Fruit fly (Drosophila melanogaster): ENCODE results near the gene CG8353.
A peak's percentile ranks its signal among the peaks of the same experiment; 100 is the strongest.

Gene CG8353

dm6 chr2L:8213987-8214386, at the start of gene CG8353:
TSS of gene CG8353 (plus strand) at chr2L:8214045.
- TF ChIP-seq CG17801 (GFP tag; optimal IDR thresholded peaks at IDR 0.05; ENCODE audit: partially characterized antibody): no peak

DNA sequence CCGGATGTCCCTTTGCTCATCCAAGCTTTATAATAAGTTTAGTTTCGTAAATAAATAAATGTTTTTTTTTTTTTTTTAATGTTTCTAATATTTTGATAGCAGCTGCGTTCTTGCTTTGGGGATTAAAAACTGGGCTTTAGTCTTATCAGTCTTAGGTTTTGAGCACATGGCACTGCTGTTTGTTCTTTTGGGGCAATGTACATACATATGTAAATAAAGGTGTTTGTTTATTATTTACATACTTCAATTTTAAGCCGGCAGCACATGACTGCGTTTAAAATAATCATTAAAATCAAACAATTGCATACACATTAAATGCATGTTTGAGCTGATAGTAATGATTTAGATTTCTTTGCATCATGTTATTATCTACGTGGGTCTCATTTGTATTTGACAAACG, 49.6 kb upstream of the CG8353 start:
- no peak for TF ChIP-seq CG17801 (GFP tag; optimal IDR thresholded peaks at IDR 0.05; ENCODE audit: partially characterized antibody)

- TF ChIP-seq CG17801 (GFP tag; optimal IDR thresholded peaks at IDR 0.05; ENCODE audit: partially characterized antibody): no peak
These were observed 47.9 kb upstream of the CG8353 start for dm6 chr2L:8165800-8166576.

- no peak for TF ChIP-seq CG17801 (GFP tag; optimal IDR thresholded peaks at IDR 0.05; ENCODE audit: partially characterized antibody)
These were observed 45.8 kb upstream of the CG8353 start for dm6 chr2L:8168075-8168474.

- no peak for TF ChIP-seq CG17801 (GFP tag; optimal IDR thresholded peaks at IDR 0.05; ENCODE audit: partially characterized antibody)
These were observed 43.2 kb upstream of the CG8353 start for dm6 chr2L:8170600-8171182.

- TF ChIP-seq CG17801 (GFP tag; optimal IDR thresholded peaks at IDR 0.05; ENCODE audit: partially characterized antibody): no peak
These were observed 42.3 kb upstream of the CG8353 start for dm6 chr2L:8171544-8171943.

- no peak for TF ChIP-seq CG17801 (GFP tag; optimal IDR thresholded peaks at IDR 0.05; ENCODE audit: partially characterized antibody)
These were observed 28.8 kb upstream of the CG8353 start for dm6 chr2L:8185008-8185407.

DNA sequence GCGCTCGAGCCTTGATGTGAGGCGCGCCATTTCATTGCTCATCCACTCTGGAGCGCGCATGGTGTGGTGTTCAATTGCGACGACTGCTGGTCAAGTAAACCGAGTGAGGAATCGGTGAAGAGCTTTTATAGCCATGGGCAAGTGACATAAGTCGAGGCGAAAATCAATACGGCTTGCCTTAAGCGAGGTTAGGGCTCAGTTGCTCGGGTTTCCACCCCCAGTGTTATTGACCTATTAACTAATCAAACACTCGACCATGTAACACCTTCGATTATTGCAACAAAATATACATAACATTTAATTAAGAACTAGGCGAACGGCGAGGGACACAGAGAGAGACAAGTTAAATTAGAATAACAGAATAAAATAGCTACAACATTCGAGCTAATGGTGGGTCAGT, 23.2 kb upstream of the CG8353 start, which contains the start of gene CG34134:
TSS of gene CG34134 (minus strand) at position 101 of the 400 bp plus-strand sequence.
- TF ChIP-seq CG17801 (GFP tag; optimal IDR thresholded peaks at IDR 0.05; ENCODE audit: partially characterized antibody): no peak

DNA sequence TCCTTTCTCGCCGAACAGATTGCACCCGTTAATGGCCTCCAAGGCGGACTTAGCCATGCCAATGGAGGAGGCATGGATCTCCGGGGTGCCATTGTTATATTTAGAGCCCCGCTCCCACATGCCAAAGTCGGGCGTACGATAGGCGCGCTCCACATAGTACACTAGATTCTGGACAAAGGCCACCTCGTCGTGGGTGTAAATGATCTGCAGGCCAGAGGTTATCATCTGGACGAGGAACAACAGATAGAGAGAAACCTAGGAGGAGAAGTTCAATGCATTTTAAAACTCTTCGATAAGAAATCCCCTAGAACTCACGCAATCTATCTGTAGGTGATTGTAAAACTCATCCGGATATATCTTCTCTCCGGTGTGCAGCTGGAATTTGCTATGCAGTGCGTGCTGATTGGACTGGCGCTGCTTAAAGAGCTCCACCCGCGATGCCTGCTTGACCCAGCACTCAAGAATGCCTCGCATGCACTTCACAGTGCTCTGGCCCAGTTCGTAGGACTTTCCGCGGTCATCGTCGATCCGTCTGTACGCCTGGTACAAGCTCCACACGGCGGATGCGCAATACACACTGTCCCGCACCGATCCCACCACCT, 18.0 kb upstream of the CG8353 start:
- no peak for TF ChIP-seq CG17801 (GFP tag; optimal IDR thresholded peaks at IDR 0.05; ENCODE audit: partially characterized antibody)

DNA sequence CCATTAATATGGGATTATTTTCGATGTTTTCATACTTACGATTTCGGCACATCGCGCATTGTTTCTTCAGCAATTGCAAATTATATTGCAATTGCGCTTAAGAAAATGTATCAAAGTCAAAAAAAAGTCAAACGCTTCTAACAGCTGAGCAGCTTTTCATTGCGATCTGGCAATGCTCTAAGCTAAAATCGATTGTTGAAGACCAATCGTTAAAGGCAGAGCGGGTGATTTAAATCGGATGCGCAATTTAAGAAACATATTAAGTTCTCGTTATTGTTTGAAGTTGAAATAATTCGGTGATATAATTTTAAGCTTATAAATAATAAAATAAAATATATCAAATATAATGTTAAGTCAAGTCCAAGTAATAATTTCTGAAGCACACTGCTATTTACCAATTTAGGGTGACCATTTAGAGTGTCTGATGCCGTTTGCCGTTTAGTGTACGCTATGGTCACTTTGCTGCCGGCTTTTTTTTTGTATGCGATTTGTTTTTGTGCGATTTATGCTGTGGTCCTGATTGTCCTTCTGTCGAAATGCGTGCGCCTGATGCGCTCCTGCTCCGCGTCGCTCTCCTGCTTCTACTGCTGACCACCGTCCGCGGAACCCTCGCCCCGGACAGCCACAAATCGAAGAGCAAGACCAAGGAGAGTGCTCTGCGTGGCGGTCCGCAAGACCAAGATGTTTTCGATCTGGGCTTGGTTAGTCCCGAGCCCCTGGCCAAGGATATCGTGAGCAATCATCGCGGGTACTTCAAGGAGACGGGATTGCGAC, 16.9 kb upstream of the CG8353 start, which contains the start of the genes CG8475 and CG8460:
TSS of gene CG8475 (minus strand) at position 162 of the 774 bp plus-strand sequence.
TSS of gene CG8460 (plus strand) at position 437 of the 774 bp plus-strand sequence.
- no peak for TF ChIP-seq CG17801 (GFP tag; optimal IDR thresholded peaks at IDR 0.05; ENCODE audit: partially characterized antibody)

dm6 chr2L:8198757-8199156, 15.1 kb upstream of the CG8353 start, which contains the start of gene PGAP5:
TSS of gene PGAP5 (plus strand) at chr2L:8198882.
- peak; percentile 45 for TF ChIP-seq CG17801 (GFP tag; optimal IDR thresholded peaks at IDR 0.05; ENCODE audit: partially characterized antibody)

- no peak for TF ChIP-seq CG17801 (GFP tag; optimal IDR thresholded peaks at IDR 0.05; ENCODE audit: partially characterized antibody)
These were observed 11.3 kb upstream of the CG8353 start for dm6 chr2L:8202569-8202968.

dm6 chr2L:8203748-8204147, 10.1 kb upstream of the CG8353 start:
- TF ChIP-seq CG17801 (GFP tag; optimal IDR thresholded peaks at IDR 0.05; ENCODE audit: partially characterized antibody): peak; percentile 61

dm6 chr2L:8204366-8204765, 9.5 kb upstream of the CG8353 start:
- no peak for TF ChIP-seq CG17801 (GFP tag; optimal IDR thresholded peaks at IDR 0.05; ENCODE audit: partially characterized antibody)

DNA sequence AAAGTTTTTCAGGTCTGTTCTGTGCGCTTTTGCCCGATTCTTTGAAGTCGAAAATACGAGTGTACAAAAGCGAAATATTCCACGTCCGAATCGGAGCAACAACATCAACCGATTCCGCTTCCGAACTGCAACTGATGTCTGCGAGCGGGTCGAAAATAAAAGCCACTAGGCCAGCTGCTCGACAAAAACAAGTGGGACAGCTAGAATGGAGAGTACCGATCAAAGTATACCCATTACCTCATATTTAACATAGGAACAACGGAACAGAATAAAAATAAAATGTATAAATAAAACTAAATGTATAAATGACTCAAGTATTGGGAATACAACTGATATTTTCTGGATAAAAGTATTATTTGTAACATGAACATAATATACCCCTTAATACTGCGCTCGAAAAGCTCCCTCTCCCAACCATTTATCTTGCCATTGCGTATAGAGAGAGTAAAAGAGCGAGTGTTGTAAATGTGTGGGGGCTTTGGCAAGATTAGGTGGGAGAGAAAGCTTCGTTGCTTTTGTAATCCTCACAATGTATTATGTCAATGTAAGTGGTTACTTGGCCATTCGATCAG, 8.8 kb upstream of the CG8353 start, which contains the start of gene SLC5A11:
TSS of gene SLC5A11 (minus strand) at position 137 of the 572 bp plus-strand sequence.
- TF ChIP-seq CG17801 (GFP tag; optimal IDR thresholded peaks at IDR 0.05; ENCODE audit: partially characterized antibody): peak; percentile 100

Data from ovary, adult (tissue).